Fruit fly (Drosophila melanogaster): Measurements from ENCODE around the gene slp2.
A peak's percentile ranks its signal among the peaks of the same experiment; 100 is the strongest.

Gene slp2

dm6 chr2L:3861388-3861787 lies 24.7 kb downstream of the slp2 start (continued):
- TF ChIP-seq seq (GFP tag; IDR thresholded peaks at IDR 0.05) (no peak), CG12299 (tag; optimal IDR thresholded peaks at IDR 0.05) (no peak), Jarid2 (GFP tag; optimal IDR thresholded peaks at IDR 0.05) (no peak), da (GFP tag; optimal IDR thresholded peaks at IDR 0.05) (no peak), CG7556 (GFP tag; optimal IDR thresholded peaks at IDR 0.05) (peak; percentile 23), E2f2 (GFP tag; IDR thresholded peaks at IDR 0.05) (no peak), CG12104 (GFP tag; optimal IDR thresholded peaks at IDR 0.05) (no peak), Hr51 (GFP tag; optimal IDR thresholded peaks at IDR 0.05) (peak in 1 of 2 experiments; percentile 54), CG10267 (tag; optimal IDR thresholded peaks at IDR 0.05) (peak; percentile 77), CG15601 (tag; optimal IDR thresholded peaks at IDR 0.05) (no peak), CG12659 (GFP tag; optimal IDR thresholded peaks at IDR 0.05) (no peak), CG3847 (GFP tag; IDR thresholded peaks at IDR 0.05) (no peak), scrt (GFP tag; optimal IDR thresholded peaks at IDR 0.05) (no peak), CG14014 (GFP tag; IDR thresholded peaks at IDR 0.05) (no peak), CG30020 (tag; optimal IDR thresholded peaks at IDR 0.05) (no peak), Awh (GFP tag; IDR thresholded peaks at IDR 0.05) (no peak), ham (GFP tag; IDR thresholded peaks at IDR 0.05) (no peak), HHEX (GFP tag; optimal IDR thresholded peaks at IDR 0.05) (no peak), nom (GFP tag; optimal IDR thresholded peaks at IDR 0.05) (peak; percentile 33), CG15011 (GFP tag; optimal IDR thresholded peaks at IDR 0.05) (no peak), CG10274 (GFP tag; optimal IDR thresholded peaks at IDR 0.05) (no peak), CG10366 (GFP tag; IDR thresholded peaks at IDR 0.05) (no peak), Hr3 (GFP tag; optimal IDR thresholded peaks at IDR 0.05) (peak; percentile 10), pum (GFP tag; optimal IDR thresholded peaks at IDR 0.05) (peak; percentile 18), Chrac-16 (GFP tag; optimal IDR thresholded peaks at IDR 0.05) (peak; percentile 72), fru (optimal IDR thresholded peaks at IDR 0.05) (no peak), psq (GFP tag; optimal IDR thresholded peaks at IDR 0.05) (no peak), CG11695 (GFP tag; IDR thresholded peaks at IDR 0.05) (no peak), Deaf1 (tag; optimal IDR thresholded peaks at IDR 0.05) (no peak), CG10979 (tag; optimal IDR thresholded peaks at IDR 0.05) (peak; percentile 84), Atf6 (GFP tag; IDR thresholded peaks at IDR 0.05) (no peak), unc-4 (GFP tag; IDR thresholded peaks at IDR 0.05; ENCODE audit: partially characterized antibody) (no peak), abd-A (tag; optimal IDR thresholded peaks at IDR 0.05) (no peak), CG16863 (GFP tag; optimal IDR thresholded peaks at IDR 0.05) (peak; percentile 49), CG15696 (tag; optimal IDR thresholded peaks at IDR 0.05) (peak; percentile 93), pan (optimal IDR thresholded peaks at IDR 0.05) (no peak), pan (GFP tag; optimal IDR thresholded peaks at IDR 0.05 in 1 of 2, IDR thresholded peaks at IDR 0.05 in 1 of 2) (no peak), lab (GFP tag; optimal IDR thresholded peaks at IDR 0.05) (no peak), slbo (GFP tag; IDR thresholded peaks at IDR 0.05) (no peak), Sox100B (GFP tag; optimal IDR thresholded peaks at IDR 0.05) (no peak), CG3995 (GFP tag; optimal IDR thresholded peaks at IDR 0.05) (no peak), CG8478 (optimal IDR thresholded peaks at IDR 0.05) (no peak), Med (GFP tag) (peak; percentile 83), Ets97D (GFP tag; optimal IDR thresholded peaks at IDR 0.05) (no peak), CG10654 (GFP tag; optimal IDR thresholded peaks at IDR 0.05) (no peak), sens-2 (GFP tag; IDR thresholded peaks at IDR 0.05) (0 out of 2 replicates have a peak, but pooled peaks have one; percentile 33), gt (GFP tag; IDR thresholded peaks at IDR 0.05) (no peak), chinmo (GFP tag; IDR thresholded peaks at IDR 0.05; ENCODE audit: partially characterized antibody) (no peak), CG4404 (GFP tag; IDR thresholded peaks at IDR 0.05) (peak; percentile 88), lov (optimal IDR thresholded peaks at IDR 0.05) (no peak), lov (GFP tag; IDR thresholded peaks at IDR 0.05) (0 out of 3 replicates have a peak, but pooled peaks have one; percentile 33), CG9932 (GFP tag; IDR thresholded peaks at IDR 0.05) (no peak), nerfin-2 (GFP tag; IDR thresholded peaks at IDR 0.05; ENCODE audit: partially characterized antibody) (no peak)
